Fruit fly (Drosophila melanogaster): ENCODE results near the gene SLIRP2.
A peak's percentile ranks its signal among the peaks of the same experiment; 100 is the strongest.

Gene SLIRP2

dm6 chr3R:8676560-8677000 is 25.7 kb downstream of the SLIRP2 start, which contains the start of the genes Unc50, CG11755 and CG8043 (continued):
- TF ChIP-seq CG8290 (GFP tag; optimal IDR thresholded peaks at IDR 0.05) (peak; percentile 64), CG8290 (tag; optimal IDR thresholded peaks at IDR 0.05) (peak in 1 of 2 experiments; percentile 44), tna (GFP tag; IDR thresholded peaks at IDR 0.05; ENCODE audit: partially characterized antibody) (peak; percentile 84; the same call in 1 of the 2 replicates), wek (GFP tag; optimal IDR thresholded peaks at IDR 0.05) (no peak), Sin3A (optimal IDR thresholded peaks at IDR 0.05) (peak; percentile 88), CG17802 (tag; optimal IDR thresholded peaks at IDR 0.05) (no peak), Scr (GFP tag; IDR thresholded peaks at IDR 0.05; ENCODE audit: partially characterized antibody) (peak; percentile 99), dmrt99B (tag; optimal IDR thresholded peaks at IDR 0.05) (peak; percentile 73), CG1529 (GFP tag; optimal IDR thresholded peaks at IDR 0.05) (peak; percentile 32), CG3407 (GFP tag; optimal IDR thresholded peaks at IDR 0.05) (peak; percentile 53), CG34422 (GFP tag; IDR thresholded peaks at IDR 0.05) (no peak), sd (tag; optimal IDR thresholded peaks at IDR 0.05) (no peak), CG4854 (GFP tag; optimal IDR thresholded peaks at IDR 0.05) (peak; percentile 70), chif (GFP tag; optimal IDR thresholded peaks at IDR 0.05) (peak; percentile 53 to 74), Dad (GFP tag; optimal IDR thresholded peaks at IDR 0.05) (peak; percentile 41), ap (GFP tag; IDR thresholded peaks at IDR 0.05) (peak; percentile 34; the same call in 1 of the 2 replicates), Doc2 (GFP tag; IDR thresholded peaks at IDR 0.05) (no peak), sob (GFP tag; IDR thresholded peaks at IDR 0.05) (peak; percentile 81), ERR (GFP tag; optimal IDR thresholded peaks at IDR 0.05) (peak; percentile 15), CG11398 (GFP tag; optimal IDR thresholded peaks at IDR 0.05) (no peak), hth (optimal IDR thresholded peaks at IDR 0.05) (no peak), Mad (GFP tag; optimal IDR thresholded peaks at IDR 0.05) (peak; percentile 76), Hsf (GFP tag; optimal IDR thresholded peaks at IDR 0.05) (peak; percentile 88), CG31441 (GFP tag; IDR thresholded peaks at IDR 0.05) (peak; percentile 78), CG4707 (GFP tag; optimal IDR thresholded peaks at IDR 0.05) (peak; percentile 1), CG5953 (GFP tag; IDR thresholded peaks at IDR 0.05) (no peak), sens (GFP tag) (peak; percentile 96), CG10274 (GFP tag; optimal IDR thresholded peaks at IDR 0.05) (no peak), CG33213 (GFP tag; optimal IDR thresholded peaks at IDR 0.05) (peak; percentile 59), CTCF (GFP tag; optimal IDR thresholded peaks at IDR 0.05) (no peak), lab (GFP tag; optimal IDR thresholded peaks at IDR 0.05) (no peak), CkIIα-i1 (GFP tag; IDR thresholded peaks at IDR 0.05) (no peak), lilli (GFP tag; optimal IDR thresholded peaks at IDR 0.05) (peak; percentile 91), zen (tag; optimal IDR thresholded peaks at IDR 0.05) (peak; percentile 83), CG8478 (optimal IDR thresholded peaks at IDR 0.05) (no peak), Hr39 (optimal IDR thresholded peaks at IDR 0.05) (no peak), CG11696 (GFP tag; IDR thresholded peaks at IDR 0.05) (no peak), ara (GFP tag; IDR thresholded peaks at IDR 0.05) (0 out of 2 replicates have a peak, but pooled peaks have one; percentile 33), Awh (GFP tag; IDR thresholded peaks at IDR 0.05) (0 out of 2 replicates have a peak, but pooled peaks have one; percentile 25), insv (GFP tag; optimal IDR thresholded peaks at IDR 0.05) (peak in 1 of 2 experiments; percentile 59), CG9727 (GFP tag; optimal IDR thresholded peaks at IDR 0.05) (peak; percentile 82), stwl (tag; optimal IDR thresholded peaks at IDR 0.05) (no peak), CG15269 (tag; optimal IDR thresholded peaks at IDR 0.05) (no peak), zen2 (GFP tag; IDR thresholded peaks at IDR 0.05; ENCODE audit: partially characterized antibody) (peak; percentile 95), ftz-f1 (GFP tag; optimal IDR thresholded peaks at IDR 0.05) (no peak), sisA (GFP tag; IDR thresholded peaks at IDR 0.05) (peak; percentile 73), CG1647 (GFP tag; optimal IDR thresholded peaks at IDR 0.05) (peak; percentile 67), CG34224 (GFP tag; IDR thresholded peaks at IDR 0.05; ENCODE audit: partially characterized antibody) (peak; percentile 99), Atf-2 (GFP tag; optimal IDR thresholded peaks at IDR 0.05) (peak; percentile 53), hkb (optimal IDR thresholded peaks at IDR 0.05) (peak; percentile 86), hkb (GFP tag; IDR thresholded peaks at IDR 0.05) (peak; percentile 72), lmd (GFP tag; IDR thresholded peaks at IDR 0.05) (peak; percentile 82), ase (GFP tag; IDR thresholded peaks at IDR 0.05) (no peak), CG10462 (GFP tag; optimal IDR thresholded peaks at IDR 0.05) (peak; percentile 48)

All from whole organism, embryonic.